Worm (Caenorhabditis elegans): ENCODE data around the gene pgam-5.

DNA sequence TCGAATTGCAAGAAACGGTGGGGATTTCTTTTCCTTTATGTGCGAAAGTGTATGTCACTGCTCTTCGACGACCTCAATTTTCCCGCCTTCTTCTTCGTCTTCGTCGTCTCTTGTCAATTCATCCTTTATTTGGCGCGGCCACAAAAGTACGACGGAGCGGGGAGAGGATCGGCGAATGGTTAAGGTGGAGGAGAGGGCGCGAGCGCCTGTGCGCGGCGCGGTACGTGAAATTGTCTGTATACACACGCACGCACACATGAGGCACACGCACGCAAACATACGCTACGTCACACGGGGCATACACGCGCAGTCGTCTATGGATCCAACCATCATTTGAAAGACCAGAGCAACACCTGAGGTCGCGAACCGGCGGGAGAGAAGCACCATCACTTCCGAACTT lies 36.7 kb upstream of the pgam-5 start:
- TF ChIP-seq pes-1 (GFP tag; IDR thresholded peaks at IDR 0.05): no peak
- TF ChIP-seq ceh-13 (GFP tag; optimal IDR thresholded peaks at IDR 0.05): no peak
- no peak for TF ChIP-seq ama-1 (optimal IDR thresholded peaks at IDR 0.05)
